Fruit fly (Drosophila melanogaster): ENCODE measurements around the gene CG5984.

The CG5984 gene

DNA sequence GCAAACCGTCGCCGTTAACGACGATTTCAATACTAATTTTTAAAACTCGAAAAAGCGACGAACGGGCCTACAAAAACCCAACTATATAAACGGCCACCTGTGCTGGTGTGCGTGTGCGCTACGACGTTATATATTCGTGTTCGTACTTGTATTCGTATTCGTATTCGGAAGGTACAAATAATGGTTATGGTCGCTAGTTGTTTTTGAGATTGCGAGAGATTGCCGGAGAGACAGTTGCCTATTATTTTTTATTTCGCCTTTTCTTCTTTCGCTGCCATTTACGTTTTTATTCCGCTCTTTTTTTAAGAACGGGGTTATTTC, 34.0 kb upstream of the CG5984 start (continued):
- TF ChIP-seq D (optimal IDR thresholded peaks at IDR 0.05) = no peak
- TF ChIP-seq D (GFP tag; optimal IDR thresholded peaks at IDR 0.05) = no peak
- TF ChIP-seq CG6272 (GFP tag; IDR thresholded peaks at IDR 0.05) = no peak
- no peak for TF ChIP-seq Abd-B (GFP tag; optimal IDR thresholded peaks at IDR 0.05)
- TF ChIP-seq pros (GFP tag; optimal IDR thresholded peaks at IDR 0.05) = no peak
- no peak for TF ChIP-seq CG14441 (GFP tag; IDR thresholded peaks at IDR 0.05)
- TF ChIP-seq wek (GFP tag; optimal IDR thresholded peaks at IDR 0.05) = no peak
- no peak for TF ChIP-seq Hey (tag; optimal IDR thresholded peaks at IDR 0.05)
- TF ChIP-seq nmo (GFP tag; optimal IDR thresholded peaks at IDR 0.05) = no peak
- TF ChIP-seq gfzf (GFP tag; optimal IDR thresholded peaks at IDR 0.05) = peak; percentile 38
- no peak for TF ChIP-seq Ets97D (GFP tag; optimal IDR thresholded peaks at IDR 0.05)
- TF ChIP-seq CG17829 (tag; optimal IDR thresholded peaks at IDR 0.05) = no peak
- TF ChIP-seq toy (GFP tag; IDR thresholded peaks at IDR 0.05) = no peak
- no peak for TF ChIP-seq Rfx (GFP tag; IDR thresholded peaks at IDR 0.05)
- no peak for TF ChIP-seq sd (tag; optimal IDR thresholded peaks at IDR 0.05)
- TF ChIP-seq CG3847 (GFP tag; IDR thresholded peaks at IDR 0.05) = no peak
- TF ChIP-seq wdn (GFP tag; IDR thresholded peaks at IDR 0.05) = no peak

- TF ChIP-seq kah (GFP tag; optimal IDR thresholded peaks at IDR 0.05) (peak; percentile 70), CG12391 (tag; optimal IDR thresholded peaks at IDR 0.05) (peak; percentile 94), pros (GFP tag; optimal IDR thresholded peaks at IDR 0.05) (peak; percentile 96), hkb (optimal IDR thresholded peaks at IDR 0.05) (no peak), hkb (GFP tag; IDR thresholded peaks at IDR 0.05) (peak; percentile 98), sd (tag; optimal IDR thresholded peaks at IDR 0.05) (peak; percentile 90), peb (GFP tag; IDR thresholded peaks at IDR 0.05) (peak; percentile 95), so (GFP tag; IDR thresholded peaks at IDR 0.05) (peak; percentile 96), CG10209 (GFP tag; optimal IDR thresholded peaks at IDR 0.05) (peak; percentile 96), Fer2 (tag; optimal IDR thresholded peaks at IDR 0.05) (peak; percentile 72), CHES-1-like (GFP tag; optimal IDR thresholded peaks at IDR 0.05) (peak; percentile 95), phol (tag; optimal IDR thresholded peaks at IDR 0.05) (peak; percentile 91), TFAM (GFP tag; optimal IDR thresholded peaks at IDR 0.05) (peak; percentile 82), CG10366 (GFP tag; IDR thresholded peaks at IDR 0.05) (peak; percentile 97), chm (GFP tag; IDR thresholded peaks at IDR 0.05) (peak; percentile 97), zf30C (GFP tag; optimal IDR thresholded peaks at IDR 0.05) (no peak), CG11696 (GFP tag; IDR thresholded peaks at IDR 0.05) (peak; percentile 91), da (GFP tag; optimal IDR thresholded peaks at IDR 0.05) (peak; percentile 77), CG34224 (GFP tag; IDR thresholded peaks at IDR 0.05; ENCODE audit: partially characterized antibody) (no peak), CG7556 (GFP tag; optimal IDR thresholded peaks at IDR 0.05) (peak; percentile 95), CG6254 (GFP tag; optimal IDR thresholded peaks at IDR 0.05) (peak; percentile 91), dimm (GFP tag; IDR thresholded peaks at IDR 0.05) (peak; percentile 91), sens-2 (GFP tag; IDR thresholded peaks at IDR 0.05) (peak; percentile 90), ken (GFP tag; IDR thresholded peaks at IDR 0.05) (peak; percentile 97), HLH4C (GFP tag; IDR thresholded peaks at IDR 0.05; ENCODE audit: partially characterized antibody) (peak; percentile 62; the same call in 2 of the 3 replicates), CG1233 (GFP tag; optimal IDR thresholded peaks at IDR 0.05) (peak; percentile 92), Dref (GFP tag; IDR thresholded peaks at IDR 0.05) (0 out of 2 replicates have a peak, but pooled peaks have one; percentile 32), CG11456 (GFP tag; IDR thresholded peaks at IDR 0.05) (peak; percentile 96), Elba2 (GFP tag; optimal IDR thresholded peaks at IDR 0.05) (no peak), Trl (optimal IDR thresholded peaks at IDR 0.05) (peak; percentile 78 to 92), Trl (GFP tag; optimal IDR thresholded peaks at IDR 0.05) (peak; percentile 94), CG1603 (tag; optimal IDR thresholded peaks at IDR 0.05) (peak; percentile 98), bcd (GFP tag; optimal IDR thresholded peaks at IDR 0.05) (peak; percentile 96), CG12299 (tag; optimal IDR thresholded peaks at IDR 0.05) (peak; percentile 88), Sox102F (GFP tag; optimal IDR thresholded peaks at IDR 0.05) (peak; percentile 97)
These were observed 33.4 kb upstream of the CG5984 start for dm6 chr3R:27281022-27281810.
